Fruit fly (Drosophila melanogaster) whole organism, adult: ENCODE measurements around the gene CG42390.

Experiments
- CG11617 ChIP-seq: fragments of 200-800 bp; sonication (Bioruptor generic); optimal IDR thresholded peaks from 2 replicates; lab custom pipeline; 2017; ENCODE audit warnings: mild to moderate bottlenecking, missing biosample characterization, missing genetic modification reagents, missing genetic modification characterization
- CG12768 ChIP-seq: fragments of 200-800 bp; sonication (Bioruptor generic); optimal IDR thresholded peaks from 2 replicates; lab custom pipeline; 2017; ENCODE audit warnings: missing biosample characterization, missing genetic modification characterization, mild to moderate bottlenecking, moderate library complexity, missing genetic modification reagents
- CG14711 ChIP-seq: fragments of 200-800 bp; sonication (Bioruptor generic); optimal IDR thresholded peaks from 2 replicates; lab custom pipeline; 2018; ENCODE audit warnings: missing biosample characterization, mild to moderate bottlenecking, missing genetic modification characterization, moderate library complexity
- CG1620 ChIP-seq: fragments of 200-800 bp; sonication (Bioruptor generic); optimal IDR thresholded peaks from 2 replicates; lab custom pipeline; 2016; ENCODE audit warnings: missing biosample characterization, missing genetic modification characterization
- CG33017 ChIP-seq: fragments of 200-800 bp; sonication (Bioruptor generic); optimal IDR thresholded peaks from 2 replicates; lab custom pipeline; 2018; ENCODE audit warnings: missing biosample characterization, mild to moderate bottlenecking, missing genetic modification characterization, moderate library complexity
- CG5204 ChIP-seq: fragments of 200-800 bp; sonication (Bioruptor generic); optimal IDR thresholded peaks from 2 replicates; lab custom pipeline; 2016; ENCODE audit warnings: missing biosample characterization, missing genetic modification characterization
- CG7045 ChIP-seq: fragments of 200-800 bp; sonication (Bioruptor generic); optimal IDR thresholded peaks from 2 replicates; lab custom pipeline; 2017; ENCODE audit warnings: missing biosample characterization, mild to moderate bottlenecking, missing genetic modification characterization
- CG7101 ChIP-seq: fragments of 200-800 bp; sonication (Bioruptor generic); optimal IDR thresholded peaks from 2 replicates; lab custom pipeline; 2018; ENCODE audit warnings: missing biosample characterization, mild to moderate bottlenecking, missing genetic modification characterization, moderate library complexity
- Clk ChIP-seq: fragments of 200-800 bp; sonication (Bioruptor generic); optimal IDR thresholded peaks from 2 replicates; lab custom pipeline; 2017; ENCODE audit warnings: missing biosample characterization, missing genetic modification characterization
- Crg-1 ChIP-seq: fragments of 200-800 bp; sonication (Bioruptor generic); optimal IDR thresholded peaks from 2 replicates; lab custom pipeline; 2016; ENCODE audit warnings: missing biosample characterization, missing genetic modification characterization
- Hr96 ChIP-seq: fragments of 200-800 bp; sonication (Bioruptor generic); optimal IDR thresholded peaks from 2 replicates; lab custom pipeline; 2016; ENCODE audit warnings: missing biosample characterization, missing genetic modification characterization
- Mnt ChIP-seq: fragments of 200-800 bp; sonication (Bioruptor generic); optimal IDR thresholded peaks from 2 replicates; lab custom pipeline; 2016; ENCODE audit warnings: missing biosample characterization, mild to moderate bottlenecking, missing genetic modification characterization
- bab1 ChIP-seq: fragments of 200-800 bp; sonication (Bioruptor generic); optimal IDR thresholded peaks from 3 replicates; lab custom pipeline; 2019; ENCODE audit warnings: missing biosample characterization, mild to moderate bottlenecking, missing genetic modification characterization, moderate library complexity
- cic ChIP-seq: fragments of 200-800 bp; sonication (Bioruptor generic); optimal IDR thresholded peaks from 2 replicates; lab custom pipeline; 2017; ENCODE audit warnings: missing biosample characterization, mild to moderate bottlenecking, missing genetic modification characterization, moderate library complexity
- cnc ChIP-seq, 2 experiments: fragments of >200 bp; optimal IDR thresholded peaks; 2 replicates each; lab custom pipeline; 2017
- kay ChIP-seq: fragments of 200-800 bp; sonication (Bioruptor generic); peaks from one replicate; lab custom pipeline; 2016; ENCODE audit warnings: missing biosample characterization, missing genetic modification characterization, borderline replicate concordance
- ovo ChIP-seq: fragments of 200-800 bp; sonication (Bioruptor generic); optimal IDR thresholded peaks from 2 replicates; lab custom pipeline; 2016; ENCODE audit warnings: missing biosample characterization, missing genetic modification characterization
- pad ChIP-seq: fragments of 200-800 bp; sonication (Bioruptor generic); optimal IDR thresholded peaks from 3 replicates; lab custom pipeline; 2017; ENCODE audit warnings: missing biosample characterization, missing genetic modification characterization, mild to moderate bottlenecking, moderate library complexity, missing genetic modification reagents
- tj ChIP-seq: fragments of 200-800 bp; sonication (Bioruptor generic); optimal IDR thresholded peaks from 3 replicates; lab custom pipeline; 2017; ENCODE audit warnings: missing biosample characterization, mild to moderate bottlenecking, missing genetic modification characterization, moderate library complexity
- toe ChIP-seq: fragments of 200-800 bp; sonication (Bioruptor generic); optimal IDR thresholded peaks from 2 replicates; lab custom pipeline; 2016; ENCODE audit warnings: missing biosample characterization, missing genetic modification characterization

CG42390 gene

dm6 chr3R:22153693-22154092, 33.8 kb downstream of the CG42390 start:
- TF ChIP-seq CG11617 (no peak), Mnt (no peak), bab1 (GFP tag; lab: Kevin White, UChicago) (no peak), CG33017 (tag; lab: Kevin White, UChicago) (no peak), CG7045 (no peak), ovo (GFP tag; lab: Kevin White, UChicago) (no peak), CG7101 (tag; lab: Kevin White, UChicago) (no peak), tj (GFP tag; lab: Kevin White, UChicago) (no peak), CG5204 (no peak)

- no peak for TF ChIP-seq CG7045
- TF ChIP-seq Hr96 (GFP tag; lab: Kevin White, UChicago) = no peak
- no peak for TF ChIP-seq bab1 (GFP tag; lab: Kevin White, UChicago)
- TF ChIP-seq tj (GFP tag; lab: Kevin White, UChicago) = no peak
- TF ChIP-seq Crg-1 (GFP tag; lab: Kevin White, UChicago) = no peak
- TF ChIP-seq CG12768 (GFP tag; lab: Kevin White, UChicago) = no peak
- TF ChIP-seq cnc (optimal IDR thresholded peaks at IDR 0.05; lab: Kevin White, UChicago) = no peak
- no peak for TF ChIP-seq ovo (GFP tag; lab: Kevin White, UChicago)
- TF ChIP-seq toe (GFP tag; lab: Kevin White, UChicago) = no peak
- TF ChIP-seq CG33017 (tag; lab: Kevin White, UChicago) = no peak
- TF ChIP-seq CG14711 = no peak
- no peak for TF ChIP-seq CG11617
- no peak for TF ChIP-seq CG7101 (tag; lab: Kevin White, UChicago)
- TF ChIP-seq CG5204 = no peak
- TF ChIP-seq Clk (GFP tag; lab: Kevin White, UChicago) = no peak
- no peak for TF ChIP-seq CG1620 (GFP tag; lab: Kevin White, UChicago)
Observed at dm6 chr3R:22158243-22158642, 38.4 kb downstream of the CG42390 start.

- no peak for TF ChIP-seq Mnt
- TF ChIP-seq Crg-1 (GFP tag; lab: Kevin White, UChicago) = no peak
- no peak for TF ChIP-seq cnc (optimal IDR thresholded peaks at IDR 0.05; lab: Kevin White, UChicago)
- TF ChIP-seq ovo (GFP tag; lab: Kevin White, UChicago) = no peak
- TF ChIP-seq CG7045 = no peak
- no peak for TF ChIP-seq Clk (GFP tag; lab: Kevin White, UChicago)
- TF ChIP-seq cic (GFP tag; lab: Kevin White, UChicago) = no peak
Observed at dm6 chr3R:22158699-22159098, 38.8 kb downstream of the CG42390 start.

dm6 chr3R:22161613-22162409, 42.0 kb downstream of the CG42390 start:
- no peak for TF ChIP-seq pad (GFP tag; lab: Kevin White, UChicago)
- no peak for TF ChIP-seq CG7101 (tag; lab: Kevin White, UChicago)
- no peak for TF ChIP-seq CG12768 (GFP tag; lab: Kevin White, UChicago)
- TF ChIP-seq CG11617 = no peak
- no peak for TF ChIP-seq Crg-1 (GFP tag; lab: Kevin White, UChicago)
- no peak for TF ChIP-seq Clk (GFP tag; lab: Kevin White, UChicago)
- no peak for TF ChIP-seq tj (GFP tag; lab: Kevin White, UChicago)
- TF ChIP-seq CG5204 = no peak
- TF ChIP-seq bab1 (GFP tag; lab: Kevin White, UChicago) = no peak

- TF ChIP-seq tj (GFP tag; lab: Kevin White, UChicago) = no peak
- TF ChIP-seq bab1 (GFP tag; lab: Kevin White, UChicago) = no peak
- no peak for TF ChIP-seq CG1620 (GFP tag; lab: Kevin White, UChicago)
- no peak for TF ChIP-seq Crg-1 (GFP tag; lab: Kevin White, UChicago)
- no peak for TF ChIP-seq kay (GFP tag; lab: Kevin White, UChicago)
- no peak for TF ChIP-seq pad (GFP tag; lab: Kevin White, UChicago)
- TF ChIP-seq CG14711 = no peak
- TF ChIP-seq CG12768 (GFP tag; lab: Kevin White, UChicago) = no peak
- no peak for TF ChIP-seq cnc (optimal IDR thresholded peaks at IDR 0.05; lab: Kevin White, UChicago)
- TF ChIP-seq cic (GFP tag; lab: Kevin White, UChicago) = no peak
- TF ChIP-seq CG5204 = no peak
- no peak for TF ChIP-seq toe (GFP tag; lab: Kevin White, UChicago)
- TF ChIP-seq ovo (GFP tag; lab: Kevin White, UChicago) = no peak
- no peak for TF ChIP-seq CG7045
- no peak for TF ChIP-seq Hr96 (GFP tag; lab: Kevin White, UChicago)
- TF ChIP-seq Clk (GFP tag; lab: Kevin White, UChicago) = no peak
- TF ChIP-seq CG7101 (tag; lab: Kevin White, UChicago) = no peak
Observed at dm6 chr3R:22163258-22163805, 43.5 kb downstream of the CG42390 start.

- TF ChIP-seq Crg-1 (GFP tag; lab: Kevin White, UChicago) (no peak), CG7101 (tag; lab: Kevin White, UChicago) (no peak), cnc (optimal IDR thresholded peaks at IDR 0.05; lab: Kevin White, UChicago) (no peak), CG33017 (tag; lab: Kevin White, UChicago) (no peak), CG11617 (no peak), kay (GFP tag; lab: Kevin White, UChicago) (no peak), CG5204 (no peak), tj (GFP tag; lab: Kevin White, UChicago) (no peak), Mnt (no peak), CG12768 (GFP tag; lab: Kevin White, UChicago) (no peak), cic (GFP tag; lab: Kevin White, UChicago) (no peak), bab1 (GFP tag; lab: Kevin White, UChicago) (no peak), ovo (GFP tag; lab: Kevin White, UChicago) (no peak), Hr96 (GFP tag; lab: Kevin White, UChicago) (no peak), Clk (GFP tag; lab: Kevin White, UChicago) (no peak), toe (GFP tag; lab: Kevin White, UChicago) (no peak), CG14711 (no peak)
Observed at dm6 chr3R:22171576-22171975, 51.7 kb downstream of the CG42390 start.
